Fruit fly (Drosophila melanogaster) whole organism, embryonic: ENCODE results near the gene Fdx1.

Source experiments
- Abd-B ChIP-seq: fragments of 200-800 bp; sonication (Bioruptor generic); optimal IDR thresholded peaks from 2 replicates; lab custom pipeline; 2018; ENCODE audit warnings: missing biosample characterization, mild to moderate bottlenecking, missing genetic modification characterization, moderate library complexity
- CG12391 ChIP-seq: fragments of 200-800 bp; sonication (Bioruptor generic); optimal IDR thresholded peaks from 3 replicates; lab custom pipeline; 2018; ENCODE audit warnings: missing biosample characterization, mild to moderate bottlenecking, missing genetic modification characterization, moderate library complexity
- CG13424 ChIP-seq: fragments of 200-800 bp; sonication (Bioruptor generic); optimal IDR thresholded peaks from 2 replicates; lab custom pipeline; 2019; ENCODE audit warnings: missing biosample characterization, mild to moderate bottlenecking, missing genetic modification characterization, moderate library complexity
- CG14667 ChIP-seq: fragments of 200-800 bp; sonication (Bioruptor generic); IDR thresholded peaks from 2 replicates; pipeline ENCODE4 v1.3.6; 2022; ENCODE audit warnings: missing biosample characterization, missing genetic modification characterization
- CG14860 ChIP-seq: fragments of 200-800 bp; sonication (Bioruptor generic); IDR thresholded peaks from 3 replicates; pipeline ENCODE4 v1.3.6; 2022; ENCODE audit warnings: missing biosample characterization, missing genetic modification characterization; ENCODE audit not compliant: partially characterized antibody
- CG1603 ChIP-seq: fragments of 200-800 bp; sonication (Bioruptor generic); optimal IDR thresholded peaks from 2 replicates; lab custom pipeline; 2019; ENCODE audit warnings: missing biosample characterization, mild to moderate bottlenecking, missing genetic modification characterization, moderate library complexity
- CG17328 ChIP-seq: fragments of 200-800 bp; sonication (Bioruptor generic); IDR thresholded peaks from 2 replicates; pipeline ENCODE4 v1.3.6; 2022; ENCODE audit warnings: missing biosample characterization, missing genetic modification characterization
- CG2875 ChIP-seq: fragments of 200-800 bp; sonication (Bioruptor generic); optimal IDR thresholded peaks from 2 replicates; lab custom pipeline; 2017; ENCODE audit warnings: missing biosample characterization, mild to moderate bottlenecking, missing genetic modification characterization, missing genetic modification reagents
- CG3163 ChIP-seq: fragments of 200-800 bp; sonication (Bioruptor generic); optimal IDR thresholded peaks from 3 replicates; lab custom pipeline; 2016; ENCODE audit warnings: missing biosample characterization, missing genetic modification characterization
- CG33213 ChIP-seq: fragments of 200-800 bp; sonication (Bioruptor generic); optimal IDR thresholded peaks from 3 replicates; lab custom pipeline; 2016; ENCODE audit warnings: missing biosample characterization, missing genetic modification characterization
- CG4282 ChIP-seq: fragments of 200-800 bp; sonication (Bioruptor generic); optimal IDR thresholded peaks from 2 replicates; lab custom pipeline; 2016; ENCODE audit warnings: missing biosample characterization, missing genetic modification characterization
- CG7786 ChIP-seq: fragments of 200-800 bp; sonication (Bioruptor generic); optimal IDR thresholded peaks from 2 replicates; lab custom pipeline; 2016; ENCODE audit warnings: missing biosample characterization, missing genetic modification characterization
- CG8359 ChIP-seq: fragments of 200-800 bp; sonication (Bioruptor generic); optimal IDR thresholded peaks from 2 replicates; lab custom pipeline; 2017; ENCODE audit warnings: missing biosample characterization, mild to moderate bottlenecking, missing genetic modification characterization, borderline replicate concordance
- CG9932 ChIP-seq: fragments of 200-800 bp; sonication (Bioruptor generic); IDR thresholded peaks from 2 replicates; pipeline ENCODE4 v1.3.6; 2022; ENCODE audit warnings: missing biosample characterization, missing genetic modification characterization
- CoRest ChIP-seq: fragments of 200-800 bp; sonication (Bioruptor generic); optimal IDR thresholded peaks from 3 replicates; lab custom pipeline; 2018; ENCODE audit warnings: missing biosample characterization, mild to moderate bottlenecking, missing genetic modification characterization, moderate library complexity
- Gug ChIP-seq: fragments of 200-800 bp; sonication (Bioruptor generic); IDR thresholded peaks from 4 replicates; pipeline ENCODE4 v1.3.6; 2022; ENCODE audit warnings: missing biosample characterization, missing genetic modification characterization
- Hmx ChIP-seq: fragments of 200-800 bp; sonication (Bioruptor generic); optimal IDR thresholded peaks from 2 replicates; lab custom pipeline; 2016; ENCODE audit warnings: missing biosample characterization, missing genetic modification characterization
- Hr3 ChIP-seq: fragments of 200-800 bp; sonication (Bioruptor generic); optimal IDR thresholded peaks from 3 replicates; lab custom pipeline; 2016; ENCODE audit warnings: missing biosample characterization, missing genetic modification characterization
- Lim3 ChIP-seq: fragments of 200-800 bp; sonication (Bioruptor generic); IDR thresholded peaks from 2 replicates; pipeline ENCODE4 v1.3.6; 2022; ENCODE audit warnings: missing biosample characterization, missing genetic modification characterization
- MTF-1 ChIP-seq: fragments of 200-800 bp; sonication (Bioruptor generic); optimal IDR thresholded peaks from 2 replicates; lab custom pipeline; 2018; ENCODE audit warnings: missing biosample characterization, mild to moderate bottlenecking, missing genetic modification characterization, borderline replicate concordance
- Meics ChIP-seq: fragments of 200-800 bp; sonication (Bioruptor generic); optimal IDR thresholded peaks from 2 replicates; lab custom pipeline; 2017; ENCODE audit warnings: missing biosample characterization, mild to moderate bottlenecking, missing genetic modification characterization
- Neu2 ChIP-seq: fragments of 200-800 bp; sonication (Bioruptor generic); optimal IDR thresholded peaks from 3 replicates; lab custom pipeline; 2016; ENCODE audit warnings: missing biosample characterization, missing genetic modification characterization, borderline replicate concordance
- NfI ChIP-seq: fragments of 200-800 bp; sonication (Bioruptor generic); optimal IDR thresholded peaks from 3 replicates; lab custom pipeline; 2018; ENCODE audit warnings: missing biosample characterization, mild to moderate bottlenecking, missing genetic modification characterization, moderate library complexity
- Optix ChIP-seq: fragments of 200-800 bp; sonication (Bioruptor generic); IDR thresholded peaks from 3 replicates; pipeline ENCODE4 v1.3.6; 2022; ENCODE audit warnings: missing biosample characterization, missing genetic modification characterization
- Rfx ChIP-seq: fragments of 200-800 bp; sonication (Bioruptor generic); IDR thresholded peaks from 2 replicates; pipeline ENCODE4 v1.3.6; 2022; ENCODE audit warnings: missing biosample characterization, missing genetic modification characterization
- Scr ChIP-seq: fragments of 200-800 bp; sonication (Bioruptor generic); IDR thresholded peaks from 2 replicates; pipeline ENCODE4 v1.3.6; 2022; ENCODE audit warnings: missing biosample characterization, missing genetic modification characterization; ENCODE audit not compliant: partially characterized antibody
- Sox100B ChIP-seq: fragments of 200-800 bp; sonication (Bioruptor generic); optimal IDR thresholded peaks from 3 replicates; lab custom pipeline; 2018; ENCODE audit warnings: missing biosample characterization, mild to moderate bottlenecking, missing genetic modification characterization
- Stat92E ChIP-seq, 3 experiments: fragments of >200 bp in 2 of 3; fragments of 200-800 bp in 1 of 3; sonication (Bioruptor generic) in 1 of 3; optimal IDR thresholded peaks; 2 replicates each; lab custom pipeline; 2017 to 2019; ENCODE audit warnings: missing biosample characterization in 3 of 3, missing genetic modification characterization in 3 of 3, mild to moderate bottlenecking in 1 of 3, moderate library complexity in 1 of 3
- Usf ChIP-seq: fragments of 200-800 bp; sonication (Bioruptor generic); optimal IDR thresholded peaks from 2 replicates; lab custom pipeline; 2017; ENCODE audit warnings: missing genotype, missing biosample characterization, missing genetic modification characterization
- amos ChIP-seq: fragments of 200-800 bp; sonication (Bioruptor generic); IDR thresholded peaks from 2 replicates; pipeline ENCODE4 v1.3.6; 2022; ENCODE audit warnings: missing biosample characterization, missing genetic modification characterization; ENCODE audit not compliant: partially characterized antibody
- ara ChIP-seq: fragments of 200-800 bp; sonication (Bioruptor generic); IDR thresholded peaks from 2 replicates; pipeline ENCODE4 v1.3.6; 2022; ENCODE audit warnings: missing biosample characterization, missing genetic modification characterization
- bsh ChIP-seq, 2 experiments: fragments of 200-800 bp; sonication (Bioruptor generic); optimal IDR thresholded peaks; 2 replicates each; lab custom pipeline; 2017 to 2018; ENCODE audit warnings: mild to moderate bottlenecking in 2 of 2, missing biosample characterization in 2 of 2, missing genetic modification characterization in 2 of 2, moderate library complexity in 1 of 2
- corto ChIP-seq: fragments of 200-800 bp; sonication (Bioruptor generic); optimal IDR thresholded peaks from 2 replicates; lab custom pipeline; 2016; ENCODE audit warnings: missing biosample characterization, mild to moderate bottlenecking, missing genetic modification characterization, moderate library complexity
- crc ChIP-seq: fragments of 200-800 bp; sonication (Bioruptor generic); optimal IDR thresholded peaks from 2 replicates; lab custom pipeline; 2016; ENCODE audit warnings: missing biosample characterization, missing genetic modification characterization
- dysf ChIP-seq: fragments of 200-800 bp; sonication (Bioruptor generic); IDR thresholded peaks from 3 replicates; pipeline ENCODE4 v1.3.6; 2022; ENCODE audit warnings: missing biosample characterization, missing genetic modification characterization
- eve ChIP-seq, 2 experiments: fragments of >200 bp; optimal IDR thresholded peaks; 2 replicates each; lab custom pipeline; 2017; ENCODE audit warnings: missing biosample characterization in 2 of 2, missing genetic modification characterization in 2 of 2
- fd64A ChIP-seq: fragments of 200-800 bp; sonication (Bioruptor generic); optimal IDR thresholded peaks from 3 replicates; lab custom pipeline; 2018; ENCODE audit warnings: missing biosample characterization, mild to moderate bottlenecking, missing genetic modification characterization
- ftz-f1 ChIP-seq: fragments of 200-800 bp; sonication (Bioruptor generic); optimal IDR thresholded peaks from 2 replicates; lab custom pipeline; 2016; ENCODE audit warnings: missing biosample characterization, missing genetic modification characterization
- jigr1 ChIP-seq: fragments of 200-800 bp; sonication (Bioruptor generic); IDR thresholded peaks from 3 replicates; pipeline ENCODE4 v1.3.6; 2022; ENCODE audit warnings: missing biosample characterization, missing genetic modification characterization
- lab ChIP-seq: fragments of 200-800 bp; sonication (Bioruptor generic); optimal IDR thresholded peaks from 3 replicates; lab custom pipeline; 2017; ENCODE audit warnings: missing biosample characterization, missing genetic modification characterization, mild to moderate bottlenecking, moderate library complexity, missing genetic modification reagents
- maf-S ChIP-seq: fragments of 200-800 bp; sonication (Bioruptor generic); optimal IDR thresholded peaks from 2 replicates; lab custom pipeline; 2016; ENCODE audit warnings: missing biosample characterization, missing genetic modification characterization
- pho ChIP-seq: fragments of 200-800 bp; sonication (Bioruptor generic); optimal IDR thresholded peaks from 2 replicates; lab custom pipeline; 2016; ENCODE audit warnings: missing biosample characterization, missing genetic modification characterization
- so ChIP-seq: fragments of 200-800 bp; sonication (Bioruptor generic); IDR thresholded peaks from 3 replicates; pipeline ENCODE4 v1.3.6; 2022; ENCODE audit warnings: missing biosample characterization, missing genetic modification characterization
- tgo ChIP-seq: fragments of 200-800 bp; sonication (Bioruptor generic); IDR thresholded peaks from 3 replicates; pipeline ENCODE4 v1.3.6; 2022; ENCODE audit warnings: missing biosample characterization, missing genetic modification characterization
- tin ChIP-seq: fragments of 200-800 bp; sonication (Bioruptor generic); optimal IDR thresholded peaks from 3 replicates; lab custom pipeline; 2016; ENCODE audit warnings: missing biosample characterization, missing genetic modification characterization
- twi ChIP-seq: fragments of 200-800 bp; optimal IDR thresholded peaks from 2 replicates; lab custom pipeline; 2019; ENCODE audit warnings: missing biosample characterization, mild to moderate bottlenecking, missing genetic modification characterization, moderate library complexity
- unpg ChIP-seq: fragments of 200-800 bp; sonication (Bioruptor generic); optimal IDR thresholded peaks from 3 replicates; lab custom pipeline; 2018; ENCODE audit warnings: missing biosample characterization, mild to moderate bottlenecking, missing genetic modification characterization, moderate library complexity
- zen2 ChIP-seq: fragments of 200-800 bp; sonication (Bioruptor generic); IDR thresholded peaks from 3 replicates; pipeline ENCODE4 v1.3.6; 2022; ENCODE audit warnings: missing biosample characterization, missing genetic modification characterization; ENCODE audit not compliant: partially characterized antibody

Fdx1 gene

dm6 chr3L:9420054-9420818 is 49.2 kb upstream of the Fdx1 start (continued):
- no peak for TF ChIP-seq crc
- TF ChIP-seq CoRest (tag; lab: Kevin White, UChicago): peak; percentile 38
- no peak for TF ChIP-seq ftz-f1 (GFP tag; lab: Kevin White, UChicago)
- no peak for TF ChIP-seq Stat92E (GFP tag; optimal IDR thresholded peaks at IDR 0.05; lab: Kevin White, UChicago)
- no peak for TF ChIP-seq Usf (GFP tag; lab: Kevin White, UChicago)
- no peak for TF ChIP-seq CG33213 (GFP tag; lab: Kevin White, UChicago)
- peak; percentile 51; the same call in 1 of the 2 replicates for TF ChIP-seq Rfx (GFP tag; lab: Robert Waterston, UW)
- TF ChIP-seq fd64A (GFP tag; lab: Kevin White, UChicago): no peak
- peak; percentile 68; the same call in 1 of the 3 replicates for TF ChIP-seq so
- TF ChIP-seq pho (GFP tag; lab: Kevin White, UChicago): no peak
- peak; percentile 52 for TF ChIP-seq CG12391
- TF ChIP-seq NfI: peak; percentile 51
- peak; percentile 82 for TF ChIP-seq corto (GFP tag; lab: Kevin White, UChicago)
- TF ChIP-seq tin (GFP tag; lab: Kevin White, UChicago): no peak
- peak; percentile 18; the same call in 1 of the 2 replicates for TF ChIP-seq CG14667
- TF ChIP-seq CG14860 (GFP tag; lab: Robert Waterston, UW): no peak
- TF ChIP-seq ara: no peak
- TF ChIP-seq maf-S: no peak
- no peak; the same call in 2 of the 3 replicates for TF ChIP-seq dysf
- TF ChIP-seq CG1603 (tag; lab: Kevin White, UChicago): peak; percentile 70
- peak; percentile 45 for TF ChIP-seq CG2875
- TF ChIP-seq bsh (GFP tag; optimal IDR thresholded peaks at IDR 0.05; lab: Kevin White, UChicago): peak; percentile 50 to 86
- no peak for TF ChIP-seq CG8359 (GFP tag; lab: Kevin White, UChicago)
- TF ChIP-seq CG17328 (GFP tag; lab: Robert Waterston, UW): peak; percentile 69
- no peak for TF ChIP-seq Gug (GFP tag; lab: Robert Waterston, UW)
- TF ChIP-seq Optix (GFP tag; lab: Robert Waterston, UW): no peak
- 0 out of 2 replicates have a peak, but pooled peaks have one; percentile 19 for TF ChIP-seq Lim3 (GFP tag; lab: Robert Waterston, UW)
- peak; percentile 54 for TF ChIP-seq CG13424 (tag; lab: Kevin White, UChicago)
- peak; percentile 30 for TF ChIP-seq Meics (GFP tag; lab: Kevin White, UChicago)
- TF ChIP-seq lab (GFP tag; lab: Kevin White, UChicago): peak; percentile 68
- peak; percentile 40; the same call in 2 of the 3 replicates for TF ChIP-seq tgo (GFP tag; lab: Robert Waterston, UW)
- peak; percentile 4 for TF ChIP-seq Abd-B (GFP tag; lab: Kevin White, UChicago)
- TF ChIP-seq Hmx (GFP tag; lab: Kevin White, UChicago): no peak
- TF ChIP-seq Hr3: peak; percentile 11
- TF ChIP-seq Scr: no peak
- peak; percentile 50 for TF ChIP-seq Sox100B (GFP tag; lab: Kevin White, UChicago)
- TF ChIP-seq MTF-1 (GFP tag; lab: Kevin White, UChicago): no peak
- no peak for TF ChIP-seq twi
- TF ChIP-seq CG9932: no peak
- peak; percentile 62 for TF ChIP-seq unpg
- TF ChIP-seq CG4282 (GFP tag; lab: Kevin White, UChicago): no peak
- peak; percentile 12 for TF ChIP-seq CG7786 (GFP tag; lab: Kevin White, UChicago)
- no peak for TF ChIP-seq CG3163 (GFP tag; lab: Kevin White, UChicago)
- no peak for TF ChIP-seq Neu2
- peak in 1 of 2 experiments; percentile 74 for TF ChIP-seq eve (GFP tag; optimal IDR thresholded peaks at IDR 0.05; lab: Kevin White, UChicago)
- no peak for TF ChIP-seq zen2 (GFP tag; lab: Robert Waterston, UW)
- TF ChIP-seq amos (GFP tag; lab: Robert Waterston, UW): no peak
- TF ChIP-seq jigr1 (GFP tag; lab: Robert Waterston, UW): no peak
